Worm (Caenorhabditis elegans): ENCODE data around the gene F55H2.8.

F55H2.8 gene

DNA sequence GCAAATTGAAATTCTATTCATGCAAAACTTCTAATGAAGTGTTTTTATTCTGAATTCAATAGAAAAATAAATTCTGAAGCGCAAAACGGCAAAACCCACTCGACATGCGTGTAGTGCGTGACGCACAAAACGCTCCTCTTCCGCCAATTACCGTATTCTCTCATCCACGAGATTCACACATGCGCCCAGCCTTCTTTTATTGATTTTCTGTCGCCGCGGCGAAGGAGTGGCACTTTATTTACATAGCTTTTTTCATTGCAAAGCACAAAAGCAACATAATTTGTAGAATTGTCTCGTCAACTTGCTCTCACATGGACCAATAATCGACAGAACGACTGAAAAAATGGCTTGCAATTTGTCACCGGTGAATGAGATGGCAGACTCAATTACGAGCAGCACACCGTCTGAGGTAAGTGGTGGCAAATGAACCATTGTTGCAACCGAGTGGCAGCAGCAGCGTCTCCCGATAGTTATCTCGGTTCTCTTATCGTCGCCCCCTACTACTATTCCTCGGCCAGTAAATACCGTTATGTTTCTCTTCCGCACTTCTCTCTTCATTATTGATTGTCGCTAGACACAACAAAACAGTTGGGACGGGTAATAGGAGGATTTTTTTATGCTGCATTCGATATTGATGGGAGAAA lies 32.5 kb downstream of the F55H2.8 start, which contains the start of gene unc-16 (continued):
- TF ChIP-seq elt-3 (tag; optimal IDR thresholded peaks at IDR 0.05): no peak
- TF ChIP-seq nhr-21 (tag; optimal IDR thresholded peaks at IDR 0.05): peak; percentile 76
- TF ChIP-seq ztf-4 (tag; optimal IDR thresholded peaks at IDR 0.05): peak; percentile 62
- peak; percentile 83 for TF ChIP-seq snpc-4 (tag; optimal IDR thresholded peaks at IDR 0.05)
- TF ChIP-seq unc-39 (tag; optimal IDR thresholded peaks at IDR 0.05): no peak
- TF ChIP-seq ceh-82 (tag; optimal IDR thresholded peaks at IDR 0.05): peak; percentile 81
- TF ChIP-seq nhr-11 (tag; optimal IDR thresholded peaks at IDR 0.05): no peak
- no peak for TF ChIP-seq peb-1 (tag; optimal IDR thresholded peaks at IDR 0.05)
- TF ChIP-seq mdl-1 (tag; optimal IDR thresholded peaks at IDR 0.05): peak; percentile 64 to 91

DNA sequence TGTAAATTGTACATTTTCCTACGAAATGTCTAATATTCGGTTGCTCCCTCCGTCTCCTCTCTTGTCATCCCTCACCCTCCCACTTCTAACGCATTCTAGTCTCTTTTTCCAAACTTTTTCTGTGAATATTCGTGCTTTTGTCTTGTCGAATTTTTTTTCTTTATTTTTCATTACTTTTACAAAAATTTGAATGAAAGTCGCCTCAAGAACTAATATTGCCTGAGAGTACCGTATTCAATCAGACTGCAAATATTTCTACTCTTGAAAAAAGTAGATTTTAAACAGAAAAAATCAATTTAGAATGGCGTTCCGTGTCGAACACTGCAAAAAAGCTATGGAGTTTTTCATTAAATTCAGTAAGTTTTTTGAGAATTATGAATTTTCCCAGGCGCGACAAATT lies 42.6 kb downstream of the F55H2.8 start, which contains the start of gene ZK1098.11:
ZK1098.11 (plus strand) TSS at position 301 of the 400 bp plus-strand sequence.
- no peak for TF ChIP-seq nhr-6 (tag; optimal IDR thresholded peaks at IDR 0.05)

DNA sequence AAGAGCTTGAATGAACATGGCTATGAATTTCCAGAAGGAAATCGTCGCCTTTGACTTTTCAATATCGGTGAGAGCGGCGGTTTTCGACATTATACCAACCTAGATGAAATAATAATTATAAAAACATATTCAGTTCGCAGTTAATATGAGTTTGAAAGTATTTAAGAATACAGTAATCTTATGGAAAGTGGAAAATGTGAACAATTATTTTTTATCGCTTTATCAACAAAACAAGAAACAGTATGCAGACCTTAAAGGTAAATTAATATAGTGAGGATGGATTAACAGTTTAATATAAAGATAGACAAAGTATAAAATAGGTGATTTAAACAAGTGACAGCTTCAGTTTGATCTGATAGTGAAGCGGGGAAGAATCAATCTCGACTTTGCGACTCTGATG lies 44.8 kb downstream of the F55H2.8 start, which contains the start of gene C48B4.6:
C48B4.6 (minus strand) TSS at position 101 of the 400 bp plus-strand sequence.
- TF ChIP-seq ZK546.5 (tag; optimal IDR thresholded peaks at IDR 0.05) (no peak), nhr-21 (tag; optimal IDR thresholded peaks at IDR 0.05) (no peak), nhr-12 (tag; optimal IDR thresholded peaks at IDR 0.05) (no peak), lin-11 (tag; optimal IDR thresholded peaks at IDR 0.05) (no peak), fos-1 (tag; optimal IDR thresholded peaks at IDR 0.05) (no peak), crh-2 (tag; optimal IDR thresholded peaks at IDR 0.05) (no peak), ztf-1 (GFP tag; conservative IDR thresholded peaks at IDR 0.05) (no peak), dmd-4 (tag; optimal IDR thresholded peaks at IDR 0.05) (no peak), mab-5 (tag; optimal IDR thresholded peaks at IDR 0.05) (no peak)

DNA sequence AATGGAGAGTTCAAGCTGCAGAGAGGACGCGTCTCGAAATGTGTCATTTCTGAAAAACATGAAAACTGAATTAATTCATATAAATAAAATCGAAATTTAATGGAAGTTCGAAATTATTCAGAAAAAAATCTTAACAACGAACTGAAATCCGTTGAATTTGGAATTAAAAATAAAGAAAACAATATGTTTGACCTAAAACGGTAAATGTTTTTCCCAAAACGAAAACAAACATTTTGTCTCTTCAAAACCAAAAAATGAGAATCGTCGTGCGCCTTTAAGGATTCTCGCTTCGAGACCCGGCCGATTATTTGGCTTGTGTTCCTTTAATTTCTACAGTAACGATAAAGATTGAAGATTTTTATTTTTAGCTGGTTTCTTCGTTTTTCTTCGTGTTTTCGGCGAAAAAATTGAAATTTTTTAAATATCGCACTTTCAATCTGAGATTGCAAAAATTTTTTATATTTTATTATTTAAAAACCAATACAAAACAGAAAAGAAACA lies 45.8 kb downstream of the F55H2.8 start, which contains the start of gene C48B4.7:
C48B4.7 (minus strand) TSS at position 51 of the 501 bp plus-strand sequence.
- TF ChIP-seq F13H6.1 (tag; optimal IDR thresholded peaks at IDR 0.05) (no peak), nhr-237 (tag; optimal IDR thresholded peaks at IDR 0.05) (no peak), blmp-1 (tag; optimal IDR thresholded peaks at IDR 0.05; ENCODE audit: insufficient read depth) (no peak)

DNA sequence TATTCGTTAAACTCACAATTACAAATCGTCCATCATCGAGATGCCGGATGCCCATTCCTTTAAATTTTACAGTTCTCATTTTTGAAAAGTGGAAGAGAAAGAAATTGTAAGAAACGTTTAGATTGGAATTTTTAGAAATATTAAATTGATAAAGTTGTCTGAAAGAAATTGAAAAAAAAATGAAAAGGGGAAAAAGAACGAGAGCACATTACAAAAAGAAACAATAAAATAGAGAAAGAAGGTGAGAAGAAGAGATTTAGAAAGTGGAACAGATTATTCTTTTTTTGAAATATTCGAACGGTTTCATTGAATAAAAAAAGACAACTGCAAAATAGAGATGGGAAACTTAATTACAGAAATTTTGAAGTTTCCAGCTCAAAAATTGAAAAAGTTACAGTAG lies 47.5 kb downstream of the F55H2.8 start, which contains the start of gene C48B4.8:
C48B4.8 (minus strand) TSS at position 101 of the 400 bp plus-strand sequence.
- TF ChIP-seq unc-62 (GFP tag; optimal IDR thresholded peaks at IDR 0.05) (no peak), ceh-16 (tag; optimal IDR thresholded peaks at IDR 0.05) (no peak), lin-11 (tag; optimal IDR thresholded peaks at IDR 0.05) (no peak), fos-1 (tag; optimal IDR thresholded peaks at IDR 0.05) (no peak), elt-1 (tag; optimal IDR thresholded peaks at IDR 0.05) (no peak), nhr-11 (tag; optimal IDR thresholded peaks at IDR 0.05) (no peak), aly-2 (tag; optimal IDR thresholded peaks at IDR 0.05) (no peak), nhr-23 (tag; optimal IDR thresholded peaks at IDR 0.05) (no peak), unc-55 (GFP tag; optimal IDR thresholded peaks at IDR 0.05) (no peak), egl-27 (tag; optimal IDR thresholded peaks at IDR 0.05) (no peak), ceh-82 (tag; optimal IDR thresholded peaks at IDR 0.05) (no peak), ZK546.5 (tag; optimal IDR thresholded peaks at IDR 0.05) (no peak), mdl-1 (tag; optimal IDR thresholded peaks at IDR 0.05) (no peak), nhr-6 (tag; optimal IDR thresholded peaks at IDR 0.05) (no peak)

DNA sequence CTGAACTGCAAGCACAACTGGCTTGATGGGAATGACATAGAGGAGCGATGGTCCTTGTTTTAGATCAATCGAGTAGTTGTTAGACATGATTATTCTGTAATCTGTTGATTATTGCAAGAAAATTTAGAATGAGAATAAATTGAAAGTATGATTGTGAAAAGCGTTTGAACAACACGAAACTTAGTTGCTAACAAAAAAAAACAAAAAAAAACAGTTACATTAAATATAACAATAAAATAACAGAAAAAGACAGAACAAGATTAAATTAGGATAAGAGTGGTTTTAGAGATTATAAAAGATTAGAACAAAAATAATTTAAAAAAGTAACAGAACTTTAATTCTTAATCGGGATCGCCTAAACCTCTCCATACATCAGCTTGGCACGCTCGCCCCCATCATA lies 49.6 kb downstream of the F55H2.8 start, which contains the start of gene C48B4.9:
C48B4.9 (minus strand) TSS at position 101 of the 400 bp plus-strand sequence.
- TF ChIP-seq sem-4 (tag; optimal IDR thresholded peaks at IDR 0.05) (no peak), ceh-16 (tag; optimal IDR thresholded peaks at IDR 0.05) (no peak), F13H6.1 (tag; optimal IDR thresholded peaks at IDR 0.05) (no peak), ztf-11 (tag; optimal IDR thresholded peaks at IDR 0.05) (no peak), ztf-4 (tag; optimal IDR thresholded peaks at IDR 0.05) (no peak), aly-2 (tag; optimal IDR thresholded peaks at IDR 0.05) (no peak), unc-39 (tag; optimal IDR thresholded peaks at IDR 0.05) (no peak), C34F6.9 (tag; optimal IDR thresholded peaks at IDR 0.05) (no peak), Y55F3AM.14 (GFP tag; optimal IDR thresholded peaks at IDR 0.05) (no peak), skn-1 (tag; optimal IDR thresholded peaks at IDR 0.05) (no peak), mdl-1 (tag; optimal IDR thresholded peaks at IDR 0.05) (no peak), gmeb-1 (tag; optimal IDR thresholded peaks at IDR 0.05) (no peak), nhr-129 (tag; optimal IDR thresholded peaks at IDR 0.05) (no peak), zag-1 (tag; optimal IDR thresholded peaks at IDR 0.05) (no peak), nhr-237 (tag; optimal IDR thresholded peaks at IDR 0.05) (no peak), lsy-2 (tag; optimal IDR thresholded peaks at IDR 0.05) (no peak), nhr-21 (tag; optimal IDR thresholded peaks at IDR 0.05) (no peak)
